Fruit fly (Drosophila melanogaster) whole organism, embryonic: ENCODE results near the gene SMSr.
A peak's percentile ranks its signal among the peaks of the same experiment; 100 is the strongest.

Source experiments
- Antp ChIP-seq: fragments of 200-800 bp; sonication (Bioruptor generic); optimal IDR thresholded peaks from 3 replicates; lab custom pipeline; 2016; ENCODE audit warnings: missing biosample characterization, missing genetic modification characterization
- Asciz ChIP-seq: fragments of 200-800 bp; sonication (Bioruptor generic); optimal IDR thresholded peaks from 2 replicates; lab custom pipeline; 2017; ENCODE audit warnings: missing biosample characterization, mild to moderate bottlenecking, missing genetic modification characterization, missing genetic modification reagents
- Blimp-1 ChIP-seq: fragments of 200-800 bp; sonication (Bioruptor generic); optimal IDR thresholded peaks from 3 replicates; lab custom pipeline; 2018; ENCODE audit warnings: missing biosample characterization, missing genetic modification characterization, mild to moderate bottlenecking, moderate library complexity, missing genetic modification reagents
- CG10431 ChIP-seq: fragments of 200-800 bp; sonication (Bioruptor generic); optimal IDR thresholded peaks from 3 replicates; lab custom pipeline; 2018; ENCODE audit warnings: missing biosample characterization, mild to moderate bottlenecking, missing genetic modification characterization
- CG11398 ChIP-seq: fragments of 200-800 bp; sonication (Bioruptor generic); optimal IDR thresholded peaks from 2 replicates; lab custom pipeline; 2016; ENCODE audit warnings: missing biosample characterization, missing genetic modification characterization
- CG13624 ChIP-seq: fragments of 200-800 bp; sonication (Bioruptor generic); optimal IDR thresholded peaks from 2 replicates; lab custom pipeline; 2016; ENCODE audit warnings: missing biosample characterization, missing genetic modification characterization
- CG13894 ChIP-seq: fragments of 200-800 bp; sonication (Bioruptor generic); optimal IDR thresholded peaks from 3 replicates; lab custom pipeline; 2018; ENCODE audit warnings: missing biosample characterization, mild to moderate bottlenecking, missing genetic modification characterization, moderate library complexity
- CG14014 ChIP-seq: fragments of 200-800 bp; sonication (Bioruptor generic); IDR thresholded peaks from 2 replicates; pipeline ENCODE4 v1.3.6; 2022; ENCODE audit warnings: missing biosample characterization, missing genetic modification characterization
- CG14710 ChIP-seq: fragments of 200-800 bp; sonication (Bioruptor generic); optimal IDR thresholded peaks from 3 replicates; lab custom pipeline; 2019; ENCODE audit warnings: missing biosample characterization, mild to moderate bottlenecking, missing genetic modification characterization, moderate library complexity
- CG14860 ChIP-seq: fragments of 200-800 bp; sonication (Bioruptor generic); IDR thresholded peaks from 3 replicates; pipeline ENCODE4 v1.3.6; 2022; ENCODE audit warnings: missing biosample characterization, missing genetic modification characterization; ENCODE audit not compliant: partially characterized antibody
- CG17612 ChIP-seq: fragments of 200-800 bp; sonication (Bioruptor generic); IDR thresholded peaks from 2 replicates; pipeline ENCODE4 v1.3.6; 2022; ENCODE audit warnings: missing biosample characterization, missing genetic modification characterization
- CG2678 ChIP-seq: fragments of 200-800 bp; sonication (Bioruptor generic); optimal IDR thresholded peaks from 3 replicates; lab custom pipeline; 2019; ENCODE audit warnings: missing biosample characterization, mild to moderate bottlenecking, missing genetic modification characterization, moderate library complexity
- CG2712 ChIP-seq: fragments of 200-800 bp; optimal IDR thresholded peaks from 3 replicates; lab custom pipeline; 2019; ENCODE audit warnings: missing biosample characterization, mild to moderate bottlenecking, missing genetic modification characterization, moderate library complexity
- CG3163 ChIP-seq: fragments of 200-800 bp; sonication (Bioruptor generic); optimal IDR thresholded peaks from 3 replicates; lab custom pipeline; 2016; ENCODE audit warnings: missing biosample characterization, missing genetic modification characterization
- CG33213 ChIP-seq: fragments of 200-800 bp; sonication (Bioruptor generic); optimal IDR thresholded peaks from 3 replicates; lab custom pipeline; 2016; ENCODE audit warnings: missing biosample characterization, missing genetic modification characterization
- CG4730 ChIP-seq: fragments of 200-800 bp; sonication (Bioruptor generic); IDR thresholded peaks from 2 replicates; pipeline ENCODE4 v1.3.6; 2022; ENCODE audit warnings: missing biosample characterization, missing genetic modification characterization
- CG7786 ChIP-seq: fragments of 200-800 bp; sonication (Bioruptor generic); optimal IDR thresholded peaks from 2 replicates; lab custom pipeline; 2016; ENCODE audit warnings: missing biosample characterization, missing genetic modification characterization
- CTCF ChIP-seq: fragments of 200-800 bp; sonication (Bioruptor generic); optimal IDR thresholded peaks from 2 replicates; lab custom pipeline; 2017; ENCODE audit warnings: missing biosample characterization, mild to moderate bottlenecking, missing genetic modification characterization, moderate library complexity
- Deaf1 ChIP-seq: fragments of 200-800 bp; optimal IDR thresholded peaks from 3 replicates; lab custom pipeline; 2019; ENCODE audit warnings: missing biosample characterization, mild to moderate bottlenecking, missing genetic modification characterization, moderate library complexity
- Dfd ChIP-seq, 2 experiments: fragments of >200 bp; optimal IDR thresholded peaks; 2 replicates each; lab custom pipeline; 2017; ENCODE audit warnings: missing biosample characterization in 2 of 2, missing genetic modification characterization in 2 of 2
- Dp ChIP-seq: fragments of 200-800 bp; sonication (Bioruptor generic); optimal IDR thresholded peaks from 2 replicates; lab custom pipeline; 2018; ENCODE audit warnings: missing biosample characterization, mild to moderate bottlenecking, missing genetic modification characterization, moderate library complexity
- ERR ChIP-seq: fragments of 200-800 bp; sonication (Bioruptor generic); optimal IDR thresholded peaks from 2 replicates; lab custom pipeline; 2016; ENCODE audit warnings: missing biosample characterization, missing genetic modification characterization
- HHEX ChIP-seq: fragments of 200-800 bp; sonication (Bioruptor generic); optimal IDR thresholded peaks from 3 replicates; lab custom pipeline; 2017; ENCODE audit warnings: missing biosample characterization, mild to moderate bottlenecking, missing genetic modification characterization, missing genetic modification reagents
- HLH54F ChIP-seq: fragments of 200-800 bp; sonication (Bioruptor generic); optimal IDR thresholded peaks from 3 replicates; lab custom pipeline; 2016; ENCODE audit warnings: missing biosample characterization, missing genetic modification characterization
- Lim3 ChIP-seq: fragments of 200-800 bp; sonication (Bioruptor generic); IDR thresholded peaks from 2 replicates; pipeline ENCODE4 v1.3.6; 2022; ENCODE audit warnings: missing biosample characterization, missing genetic modification characterization
- Lpt ChIP-seq: fragments of >200 bp; optimal IDR thresholded peaks from 2 replicates; lab custom pipeline; 2018; ENCODE audit warnings: missing biosample characterization, missing genetic modification characterization
- Med ChIP-seq: fragments of 200-800 bp; sonication (Bioruptor generic); peaks from one replicate; lab custom pipeline; 2016; ENCODE audit warnings: missing biosample characterization, missing genetic modification characterization, mild to moderate bottlenecking, inconsistent platforms, moderate library complexity
- Meics ChIP-seq: fragments of 200-800 bp; sonication (Bioruptor generic); optimal IDR thresholded peaks from 2 replicates; lab custom pipeline; 2017; ENCODE audit warnings: missing biosample characterization, mild to moderate bottlenecking, missing genetic modification characterization
- NK7.1 ChIP-seq: fragments of 200-800 bp; sonication (Bioruptor generic); optimal IDR thresholded peaks from 3 replicates; lab custom pipeline; 2016; ENCODE audit warnings: missing biosample characterization, missing genetic modification characterization
- Nf-YB ChIP-seq: fragments of 200-800 bp; sonication (Bioruptor generic); optimal IDR thresholded peaks from 3 replicates; lab custom pipeline; 2019; ENCODE audit warnings: missing biosample characterization, mild to moderate bottlenecking, missing genetic modification characterization, moderate library complexity
- Oli ChIP-seq: fragments of 200-800 bp; sonication (Bioruptor generic); optimal IDR thresholded peaks from 2 replicates; lab custom pipeline; 2018; ENCODE audit warnings: missing biosample characterization, mild to moderate bottlenecking, missing genetic modification characterization, moderate library complexity
- Sox102F ChIP-seq: fragments of 200-800 bp; sonication (Bioruptor generic); optimal IDR thresholded peaks from 2 replicates; lab custom pipeline; 2018; ENCODE audit warnings: missing biosample characterization, mild to moderate bottlenecking, missing genetic modification characterization, moderate library complexity
- aop ChIP-seq: fragments of 200-800 bp; sonication (Bioruptor generic); IDR thresholded peaks from 2 replicates; pipeline ENCODE4 v1.3.6; 2022; ENCODE audit warnings: missing biosample characterization, missing genetic modification characterization
- crc ChIP-seq: fragments of 200-800 bp; sonication (Bioruptor generic); optimal IDR thresholded peaks from 2 replicates; lab custom pipeline; 2016; ENCODE audit warnings: missing biosample characterization, missing genetic modification characterization
- dysf ChIP-seq: fragments of 200-800 bp; sonication (Bioruptor generic); IDR thresholded peaks from 3 replicates; pipeline ENCODE4 v1.3.6; 2022; ENCODE audit warnings: missing biosample characterization, missing genetic modification characterization
- exex ChIP-seq: fragments of 200-800 bp; sonication (Bioruptor generic); optimal IDR thresholded peaks from 4 replicates; lab custom pipeline; 2018; ENCODE audit warnings: missing biosample characterization, mild to moderate bottlenecking, missing genetic modification characterization, moderate library complexity
- gcm2 ChIP-seq: fragments of 200-800 bp; sonication (Bioruptor generic); optimal IDR thresholded peaks from 2 replicates; lab custom pipeline; 2016; ENCODE audit warnings: missing biosample characterization, missing genetic modification characterization
- gfzf ChIP-seq: fragments of 200-800 bp; sonication (Bioruptor generic); optimal IDR thresholded peaks from 2 replicates; lab custom pipeline; 2016; ENCODE audit warnings: missing biosample characterization, mild to moderate bottlenecking, missing genetic modification characterization, moderate library complexity
- hkb ChIP-seq, 2 experiments: fragments of 200-800 bp in 1 of 2; fragments of >200 bp in 1 of 2; sonication (Bioruptor generic) in 1 of 2; IDR thresholded peaks in 1 of 2; optimal IDR thresholded peaks in 1 of 2; 2 replicates each; pipeline versions ENCODE4 v1.3.6 to Lab custom; 2017 to 2022; ENCODE audit warnings: missing biosample characterization in 1 of 2, missing genetic modification characterization in 1 of 2
- kni ChIP-seq: fragments of 200-800 bp; sonication (Bioruptor generic); optimal IDR thresholded peaks from 3 replicates; lab custom pipeline; 2017; ENCODE audit warnings: mild to moderate bottlenecking, missing biosample characterization, missing genetic modification reagents, missing genetic modification characterization
- lbe ChIP-seq: fragments of 200-800 bp; sonication (Bioruptor generic); optimal IDR thresholded peaks from 2 replicates; lab custom pipeline; 2016; ENCODE audit warnings: missing biosample characterization, mild to moderate bottlenecking, missing genetic modification characterization
- lilli ChIP-seq: fragments of 200-800 bp; sonication (Bioruptor generic); optimal IDR thresholded peaks from 3 replicates; lab custom pipeline; 2016; ENCODE audit warnings: missing biosample characterization, missing genetic modification characterization
- lov ChIP-seq, 2 experiments: fragments of 200-800 bp in 1 of 2; fragments of >200 bp in 1 of 2; sonication (Bioruptor generic) in 1 of 2; IDR thresholded peaks in 1 of 2; optimal IDR thresholded peaks in 1 of 2; 2 replicates in 1 of 2; 3 replicates in 1 of 2; pipeline versions ENCODE4 v1.3.6 to Lab custom; 2017 to 2022; ENCODE audit warnings: missing biosample characterization in 1 of 2, missing genetic modification characterization in 1 of 2
- pan ChIP-seq, 4 experiments: fragments of >200 bp in 3 of 4; fragments of 200-800 bp in 1 of 4; sonication (Bioruptor generic) in 1 of 4; optimal IDR thresholded peaks in 3 of 4; IDR thresholded peaks in 1 of 4; 2 replicates each; pipeline versions ENCODE4 v1.3.6 to Lab custom; 2017 to 2022; ENCODE audit warnings: missing biosample characterization in 2 of 4, missing genetic modification characterization in 2 of 4, mixed read lengths in 1 of 4
- schlank ChIP-seq: fragments of 200-800 bp; sonication (Bioruptor generic); optimal IDR thresholded peaks from 2 replicates; lab custom pipeline; 2018; ENCODE audit warnings: missing biosample characterization, mild to moderate bottlenecking, missing genetic modification characterization
- sna ChIP-seq: fragments of 200-800 bp; sonication (Bioruptor generic); IDR thresholded peaks from 2 replicates; pipeline ENCODE4 v1.3.6; 2022; ENCODE audit warnings: missing biosample characterization, missing genetic modification characterization; ENCODE audit not compliant: partially characterized antibody
- sr ChIP-seq: fragments of 200-800 bp; sonication (Bioruptor generic); IDR thresholded peaks from 3 replicates; pipeline ENCODE4 v1.3.6; 2022; ENCODE audit warnings: missing biosample characterization, missing genetic modification characterization
- wor ChIP-seq: fragments of 200-800 bp; sonication (Bioruptor generic); IDR thresholded peaks from 2 replicates; pipeline ENCODE4 v1.3.6; 2022; ENCODE audit warnings: missing biosample characterization, missing genetic modification characterization
- zen ChIP-seq: fragments of 200-800 bp; sonication (Bioruptor generic); optimal IDR thresholded peaks from 3 replicates; lab custom pipeline; 2018; ENCODE audit warnings: missing biosample characterization, mild to moderate bottlenecking, missing genetic modification characterization, moderate library complexity

SMSr gene

DNA sequence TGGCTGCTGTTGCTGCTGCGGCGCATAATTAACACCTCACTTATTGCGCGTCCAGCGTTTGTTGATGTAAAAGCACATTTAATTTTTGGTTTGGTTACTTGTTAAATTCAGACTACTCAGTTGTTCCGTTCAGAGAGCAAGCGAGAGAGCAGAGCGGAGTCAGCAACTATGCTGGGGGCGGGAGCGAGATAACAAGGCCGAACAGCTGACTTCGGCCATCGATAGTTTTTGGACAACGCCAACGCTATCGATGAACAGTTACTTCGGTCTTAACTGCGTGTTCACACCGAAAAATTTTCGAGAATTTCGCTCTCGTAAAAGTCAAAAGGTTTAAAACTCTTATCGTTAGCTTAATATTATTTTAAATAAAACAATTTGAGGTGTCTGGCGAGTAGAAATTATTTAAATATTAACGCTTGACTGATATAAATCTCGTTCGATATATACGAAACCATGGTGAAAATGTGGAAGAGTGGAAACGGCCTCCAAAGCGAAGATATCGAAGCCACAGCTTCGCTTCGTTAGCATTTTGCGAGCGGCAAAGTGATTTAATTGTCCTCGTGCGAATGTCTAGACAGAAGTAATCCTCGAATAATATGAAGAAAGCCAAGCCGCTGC lies at the start of gene SMSr, which contains the start of gene smid (continued):
- TF ChIP-seq CG14860 (GFP tag; lab: Robert Waterston, UW) (peak; percentile 90), Dp (GFP tag; lab: Kevin White, UChicago) (peak; percentile 20), CG14014 (GFP tag; lab: Robert Waterston, UW) (no peak; the same call in 1 of the 2 replicates), HHEX (GFP tag; lab: Kevin White, UChicago) (no peak), CG13894 (tag; lab: Kevin White, UChicago) (peak; percentile 27), Oli (peak; percentile 46), Sox102F (GFP tag; lab: Kevin White, UChicago) (no peak), CG2678 (tag; lab: Kevin White, UChicago) (no peak), Dfd (GFP tag; optimal IDR thresholded peaks at IDR 0.05; lab: Kevin White, UChicago) (peak in 1 of 2 experiments; percentile 52), Lpt (GFP tag; lab: Kevin White, UChicago) (no peak), CG33213 (GFP tag; lab: Kevin White, UChicago) (no peak), lov (optimal IDR thresholded peaks at IDR 0.05; lab: Kevin White, UChicago) (no peak), lov (GFP tag; IDR thresholded peaks at IDR 0.05; lab: Robert Waterston, UW) (no peak), gcm2 (no peak), sna (GFP tag; lab: Robert Waterston, UW) (peak; percentile 78), aop (GFP tag; lab: Robert Waterston, UW) (no peak), schlank (tag; lab: Kevin White, UChicago) (no peak), Med (GFP tag; lab: Kevin White, UChicago) (peak; percentile 83), HLH54F (GFP tag; lab: Kevin White, UChicago) (peak; percentile 55), CG14710 (peak; percentile 85), CG7786 (GFP tag; lab: Kevin White, UChicago) (peak; percentile 33), Deaf1 (tag; lab: Kevin White, UChicago) (peak; percentile 72), sr (no peak), ERR (no peak), Asciz (GFP tag; lab: Kevin White, UChicago) (no peak), Nf-YB (GFP tag; lab: Kevin White, UChicago) (peak; percentile 2), lilli (GFP tag; lab: Kevin White, UChicago) (peak; percentile 81), Meics (GFP tag; lab: Kevin White, UChicago) (peak; percentile 55), Lim3 (GFP tag; lab: Robert Waterston, UW) (no peak), zen (tag; lab: Kevin White, UChicago) (peak; percentile 77), CG10431 (GFP tag; lab: Kevin White, UChicago) (no peak), crc (GFP tag; lab: Kevin White, UChicago) (peak; percentile 15), pan (optimal IDR thresholded peaks at IDR 0.05; lab: Kevin White, UChicago) (no peak), pan (GFP tag; optimal IDR thresholded peaks at IDR 0.05 in 1 of 2, IDR thresholded peaks at IDR 0.05 in 1 of 2) (peak in 1 of 2 experiments; percentile 47), exex (no peak), hkb (optimal IDR thresholded peaks at IDR 0.05; lab: Kevin White, UChicago) (peak; percentile 81), hkb (GFP tag; IDR thresholded peaks at IDR 0.05; lab: Robert Waterston, UW) (0 out of 2 replicates have a peak, but pooled peaks have one; percentile 19), CTCF (GFP tag; lab: Kevin White, UChicago) (peak; percentile 52), CG4730 (GFP tag; lab: Robert Waterston, UW) (no peak), lbe (GFP tag; lab: Kevin White, UChicago) (peak; percentile 17), kni (GFP tag; lab: Kevin White, UChicago) (peak; percentile 47), wor (GFP tag; lab: Robert Waterston, UW) (no peak), Antp (GFP tag; lab: Kevin White, UChicago) (peak; percentile 52), CG17612 (GFP tag; lab: Robert Waterston, UW) (no peak), gfzf (peak; percentile 12), NK7.1 (GFP tag; lab: Kevin White, UChicago) (no peak), Blimp-1 (GFP tag; lab: Kevin White, UChicago) (no peak), CG3163 (GFP tag; lab: Kevin White, UChicago) (peak; percentile 24), CG2712 (peak; percentile 76), CG13624 (GFP tag; lab: Kevin White, UChicago) (peak; percentile 43), dysf (GFP tag; lab: Robert Waterston, UW) (peak; percentile 67; the same call in 2 of the 3 replicates), CG11398 (GFP tag; lab: Kevin White, UChicago) (no peak)
